Fruit fly (Drosophila melanogaster): ENCODE measurements around the gene RpS6.

The RpS6 gene

DNA sequence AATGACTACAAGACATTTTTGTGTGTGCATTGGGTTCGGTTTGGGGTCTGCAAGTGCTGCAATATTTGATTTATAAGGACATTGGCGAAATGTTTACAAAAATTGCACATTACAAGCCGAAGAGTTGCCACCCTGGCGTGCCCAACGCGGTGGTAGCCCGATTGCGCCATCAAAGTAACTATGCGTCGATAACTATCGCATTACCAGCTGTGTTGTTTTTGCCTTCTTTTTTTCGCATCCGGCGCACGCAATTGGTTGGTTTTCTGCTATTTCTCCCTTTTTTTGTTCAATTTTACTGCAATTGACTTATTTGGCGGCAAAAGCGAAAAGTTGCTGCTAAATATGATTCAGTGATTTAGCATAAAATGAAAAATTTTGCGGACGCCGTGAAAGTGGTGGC is 33.5 kb upstream of the RpS6 start, which contains the start of gene RpS14b (continued):
- TF ChIP-seq salm (tag; optimal IDR thresholded peaks at IDR 0.05) (no peak), CG14014 (GFP tag; IDR thresholded peaks at IDR 0.05) (peak; percentile 60; the same call in 1 of the 2 replicates), chinmo (GFP tag; IDR thresholded peaks at IDR 0.05; ENCODE audit: partially characterized antibody) (peak; percentile 65; the same call in 1 of the 4 replicates), CG3163 (GFP tag; optimal IDR thresholded peaks at IDR 0.05) (peak; percentile 9), pros (GFP tag; optimal IDR thresholded peaks at IDR 0.05) (no peak), CG16815 (GFP tag; optimal IDR thresholded peaks at IDR 0.05) (no peak), mld (GFP tag; IDR thresholded peaks at IDR 0.05; ENCODE audit: partially characterized antibody) (peak; percentile 52; the same call in 2 of the 3 replicates), Fer1 (GFP tag; optimal IDR thresholded peaks at IDR 0.05) (peak; percentile 77), CG4707 (GFP tag; optimal IDR thresholded peaks at IDR 0.05) (peak; percentile 1), lov (optimal IDR thresholded peaks at IDR 0.05) (no peak), lov (GFP tag; IDR thresholded peaks at IDR 0.05) (peak; percentile 79; the same call in 2 of the 3 replicates), odd (GFP tag; optimal IDR thresholded peaks at IDR 0.05) (peak; percentile 70), Bteb2 (GFP tag; optimal IDR thresholded peaks at IDR 0.05) (peak; percentile 55), Gsc (GFP tag; IDR thresholded peaks at IDR 0.05) (no peak), ewg (GFP tag; optimal IDR thresholded peaks at IDR 0.05) (peak; percentile 59), CG12071 (GFP tag; optimal IDR thresholded peaks at IDR 0.05) (peak; percentile 42), eyg (GFP tag; optimal IDR thresholded peaks at IDR 0.05) (peak; percentile 29), CG17359 (tag; optimal IDR thresholded peaks at IDR 0.05) (peak; percentile 14), Doc3 (GFP tag; IDR thresholded peaks at IDR 0.05; ENCODE audit: partially characterized antibody) (peak; percentile 38; the same call in 1 of the 3 replicates), ssp (GFP tag; IDR thresholded peaks at IDR 0.05) (peak; percentile 58), slp2 (GFP tag; optimal IDR thresholded peaks at IDR 0.05) (peak; percentile 6), Sry-β (GFP tag; optimal IDR thresholded peaks at IDR 0.05) (no peak), Poxn (GFP tag; IDR thresholded peaks at IDR 0.05) (no peak), lola (GFP tag; optimal IDR thresholded peaks at IDR 0.05) (no peak), CG9727 (GFP tag; optimal IDR thresholded peaks at IDR 0.05) (peak; percentile 74), CG15601 (tag; optimal IDR thresholded peaks at IDR 0.05) (peak; percentile 16), Dfd (GFP tag; optimal IDR thresholded peaks at IDR 0.05) (no peak), CG6813 (GFP tag; optimal IDR thresholded peaks at IDR 0.05) (peak; percentile 47), bigmax (GFP tag; optimal IDR thresholded peaks at IDR 0.05) (peak; percentile 6), Atf-2 (GFP tag; optimal IDR thresholded peaks at IDR 0.05) (no peak), CG14441 (GFP tag; IDR thresholded peaks at IDR 0.05) (peak; percentile 64), Kr (GFP tag; optimal IDR thresholded peaks at IDR 0.05) (no peak), Max (GFP tag; optimal IDR thresholded peaks at IDR 0.05) (peak; percentile 51), lbe (GFP tag; optimal IDR thresholded peaks at IDR 0.05) (peak; percentile 33), da (GFP tag; optimal IDR thresholded peaks at IDR 0.05) (peak; percentile 48), CG3838 (GFP tag; optimal IDR thresholded peaks at IDR 0.05) (no peak), CG18476 (GFP tag; optimal IDR thresholded peaks at IDR 0.05) (peak; percentile 18), CkIIα-i1 (GFP tag; IDR thresholded peaks at IDR 0.05) (0 out of 2 replicates have a peak, but pooled peaks have one; percentile 26), CG3726 (GFP tag; IDR thresholded peaks at IDR 0.05) (no peak), CG33213 (GFP tag; optimal IDR thresholded peaks at IDR 0.05) (peak; percentile 66), dan (GFP tag; IDR thresholded peaks at IDR 0.05) (no peak), Ptx1 (GFP tag; IDR thresholded peaks at IDR 0.05) (peak; percentile 53), emc (GFP tag; optimal IDR thresholded peaks at IDR 0.05) (peak; percentile 27), CG8388 (GFP tag; optimal IDR thresholded peaks at IDR 0.05) (no peak), ab (GFP tag; optimal IDR thresholded peaks at IDR 0.05) (peak; percentile 3), CG10274 (GFP tag; optimal IDR thresholded peaks at IDR 0.05) (peak; percentile 43), tll (GFP tag; optimal IDR thresholded peaks at IDR 0.05) (no peak), CG5953 (GFP tag; IDR thresholded peaks at IDR 0.05) (no peak), ci (GFP tag; IDR thresholded peaks at IDR 0.05) (peak; percentile 91), corto (GFP tag; optimal IDR thresholded peaks at IDR 0.05) (no peak)

All from whole organism, embryonic.